Fruit fly (Drosophila melanogaster): ENCODE data around the gene Cyp9f3.

Cyp9f3 gene

DNA sequence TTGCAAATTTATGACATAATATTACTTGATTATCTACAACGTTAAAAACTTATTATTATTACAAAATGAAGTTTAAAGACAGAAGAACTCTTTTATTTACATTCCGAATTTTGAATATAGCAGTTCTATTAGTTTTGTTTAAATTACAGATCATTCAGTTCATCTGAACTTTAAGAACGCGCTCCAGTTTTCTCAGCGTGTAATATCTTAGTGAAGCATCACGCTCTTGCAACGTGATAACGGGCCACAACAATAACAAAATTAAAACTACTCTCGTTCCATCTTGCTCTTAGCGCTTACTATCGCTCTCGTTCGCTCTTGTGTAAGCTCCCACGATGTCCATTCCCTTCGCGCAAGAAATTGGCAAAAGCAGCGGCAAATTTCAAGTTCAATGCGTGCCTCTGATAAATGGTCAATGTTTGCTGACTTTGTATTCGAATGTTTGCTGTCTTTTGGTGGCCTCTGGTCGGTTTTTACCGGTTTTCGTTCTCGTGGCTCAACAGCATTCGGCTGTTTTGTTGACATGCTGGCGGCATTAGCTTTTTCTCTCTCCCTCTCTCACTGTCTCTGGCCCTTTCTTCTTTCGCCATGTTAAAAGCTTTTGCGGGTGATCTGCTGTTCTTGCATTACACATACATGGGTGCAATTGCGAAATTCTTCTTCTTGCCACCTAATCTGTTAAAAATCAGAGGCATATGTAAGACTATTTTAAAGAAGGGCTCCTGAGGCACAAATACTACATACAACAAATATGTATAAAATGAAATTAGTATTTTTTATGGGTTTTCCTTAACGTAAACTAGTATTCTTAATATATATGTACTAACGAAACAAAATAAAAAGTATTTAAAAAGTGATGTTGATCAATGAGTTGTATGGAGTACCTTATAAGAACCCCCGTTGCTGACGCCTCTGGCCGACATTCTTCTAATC, 44.1 kb upstream of the Cyp9f3 start (continued):
- TF ChIP-seq cg (GFP tag; optimal IDR thresholded peaks at IDR 0.05), result peak; percentile 9
- TF ChIP-seq en (GFP tag; optimal IDR thresholded peaks at IDR 0.05), result no peak
- no peak for TF ChIP-seq Mes4 (GFP tag; optimal IDR thresholded peaks at IDR 0.05)
- peak; percentile 6 for TF ChIP-seq CG12155 (GFP tag; optimal IDR thresholded peaks at IDR 0.05)
- TF ChIP-seq CG13624 (GFP tag; optimal IDR thresholded peaks at IDR 0.05), result no peak
- TF ChIP-seq Ptx1 (GFP tag; IDR thresholded peaks at IDR 0.05), result peak; percentile 29; the same call in 1 of the 2 replicates
- TF ChIP-seq nmo (GFP tag; optimal IDR thresholded peaks at IDR 0.05), result no peak
- TF ChIP-seq NfI (GFP tag; optimal IDR thresholded peaks at IDR 0.05), result peak; percentile 23
- no peak for TF ChIP-seq Hr3 (GFP tag; optimal IDR thresholded peaks at IDR 0.05)
- no peak for TF ChIP-seq CG11247 (GFP tag; IDR thresholded peaks at IDR 0.05)
- peak; percentile 21 for TF ChIP-seq CG18262 (tag; optimal IDR thresholded peaks at IDR 0.05)
- no peak for TF ChIP-seq pnt (GFP tag; optimal IDR thresholded peaks at IDR 0.05)
- TF ChIP-seq CG1792 (GFP tag; optimal IDR thresholded peaks at IDR 0.05), result no peak
- no peak for TF ChIP-seq C15 (GFP tag; IDR thresholded peaks at IDR 0.05)
- no peak for TF ChIP-seq CG2875 (GFP tag; optimal IDR thresholded peaks at IDR 0.05)
- TF ChIP-seq Sox102F (GFP tag; optimal IDR thresholded peaks at IDR 0.05), result peak; percentile 7
- peak; percentile 33 for TF ChIP-seq Usf (GFP tag; optimal IDR thresholded peaks at IDR 0.05)
- TF ChIP-seq BtbVII (GFP tag; optimal IDR thresholded peaks at IDR 0.05), result no peak
- no peak for TF ChIP-seq Dll (GFP tag; IDR thresholded peaks at IDR 0.05; ENCODE audit: partially characterized antibody)
- TF ChIP-seq Meics (GFP tag; optimal IDR thresholded peaks at IDR 0.05), result peak; percentile 60
- no peak for TF ChIP-seq GATAe (GFP tag; conservative IDR thresholded peaks at IDR 0.05)
- no peak for TF ChIP-seq seq (GFP tag; IDR thresholded peaks at IDR 0.05)
- TF ChIP-seq CG14014 (GFP tag; IDR thresholded peaks at IDR 0.05), result 0 out of 2 replicates have a peak, but pooled peaks have one; percentile 26
- no peak for TF ChIP-seq CG3838 (GFP tag; optimal IDR thresholded peaks at IDR 0.05)
- TF ChIP-seq CG6254 (GFP tag; optimal IDR thresholded peaks at IDR 0.05), result no peak
- TF ChIP-seq ase (GFP tag; IDR thresholded peaks at IDR 0.05), result no peak
- no peak for TF ChIP-seq slou (GFP tag; optimal IDR thresholded peaks at IDR 0.05)
- peak in 1 of 2 experiments; percentile 21 for TF ChIP-seq Hr78 (GFP tag; optimal IDR thresholded peaks at IDR 0.05)
- no peak for TF ChIP-seq inv (GFP tag; IDR thresholded peaks at IDR 0.05; ENCODE audit: partially characterized antibody)
- no peak for TF ChIP-seq CG18764 (GFP tag; optimal IDR thresholded peaks at IDR 0.05)
- peak; percentile 8; the same call in 1 of the 2 replicates for TF ChIP-seq CG3847 (GFP tag; IDR thresholded peaks at IDR 0.05)
- TF ChIP-seq br (optimal IDR thresholded peaks at IDR 0.05), result no peak
- no peak for TF ChIP-seq NK7.1 (GFP tag; optimal IDR thresholded peaks at IDR 0.05)
- TF ChIP-seq sob (GFP tag; IDR thresholded peaks at IDR 0.05), result no peak
- peak; percentile 58 for TF ChIP-seq CoRest (tag; optimal IDR thresholded peaks at IDR 0.05)
- TF ChIP-seq zfh2 (GFP tag; optimal IDR thresholded peaks at IDR 0.05), result peak; percentile 21
- peak; percentile 23 for TF ChIP-seq Max (GFP tag; optimal IDR thresholded peaks at IDR 0.05)
- no peak for TF ChIP-seq CG1647 (GFP tag; optimal IDR thresholded peaks at IDR 0.05)
- no peak for TF ChIP-seq dimm (GFP tag; IDR thresholded peaks at IDR 0.05)
- no peak for TF ChIP-seq pan (optimal IDR thresholded peaks at IDR 0.05)
- TF ChIP-seq pan (GFP tag; optimal IDR thresholded peaks at IDR 0.05 in 1 of 2, IDR thresholded peaks at IDR 0.05 in 1 of 2), result no peak
- TF ChIP-seq Nf-YA (GFP tag; IDR thresholded peaks at IDR 0.05), result no peak
- TF ChIP-seq CG17802 (tag; optimal IDR thresholded peaks at IDR 0.05), result no peak
- TF ChIP-seq CG12219 (GFP tag; optimal IDR thresholded peaks at IDR 0.05), result no peak
- TF ChIP-seq ara (GFP tag; IDR thresholded peaks at IDR 0.05), result no peak
- no peak for TF ChIP-seq exex (tag; optimal IDR thresholded peaks at IDR 0.05)
- TF ChIP-seq shn (GFP tag; optimal IDR thresholded peaks at IDR 0.05), result no peak
- TF ChIP-seq ATbp (GFP tag; optimal IDR thresholded peaks at IDR 0.05), result no peak
- TF ChIP-seq CG8281 (tag; optimal IDR thresholded peaks at IDR 0.05), result no peak
- TF ChIP-seq CG1024 (GFP tag; IDR thresholded peaks at IDR 0.05), result no peak

Data from whole organism, embryonic.